Fruit fly (Drosophila melanogaster): ENCODE data around the gene Nmdmc.

The Nmdmc gene

dm6 chr3R:9033619-9034401, 16.5 kb downstream of the Nmdmc start (continued):
- TF ChIP-seq Scr (GFP tag; IDR thresholded peaks at IDR 0.05; ENCODE audit: partially characterized antibody), result no peak
- peak; percentile 58 for TF ChIP-seq Six4 (GFP tag; optimal IDR thresholded peaks at IDR 0.05)
- no peak for TF ChIP-seq repo (GFP tag; optimal IDR thresholded peaks at IDR 0.05)
- peak; percentile 94 for TF ChIP-seq CG4360 (GFP tag; IDR thresholded peaks at IDR 0.05)
- peak; percentile 78 for TF ChIP-seq NfI (GFP tag; optimal IDR thresholded peaks at IDR 0.05)

- TF ChIP-seq ftz-f1 (GFP tag; optimal IDR thresholded peaks at IDR 0.05) (peak; percentile 18), Max (GFP tag; optimal IDR thresholded peaks at IDR 0.05) (peak; percentile 77), CG15269 (tag; optimal IDR thresholded peaks at IDR 0.05) (peak; percentile 91), sens-2 (GFP tag; IDR thresholded peaks at IDR 0.05) (peak; percentile 83), Tbp (GFP tag; optimal IDR thresholded peaks at IDR 0.05) (no peak), CG6654 (GFP tag; optimal IDR thresholded peaks at IDR 0.05) (peak; percentile 60), hth (optimal IDR thresholded peaks at IDR 0.05) (no peak), CG17385 (GFP tag; optimal IDR thresholded peaks at IDR 0.05) (peak; percentile 84), tgo (GFP tag; IDR thresholded peaks at IDR 0.05) (peak; percentile 98), Mad (GFP tag; optimal IDR thresholded peaks at IDR 0.05) (peak; percentile 77), CG10431 (GFP tag; optimal IDR thresholded peaks at IDR 0.05) (no peak), prd (optimal IDR thresholded peaks at IDR 0.05) (no peak), prd (GFP tag; IDR thresholded peaks at IDR 0.05) (peak; percentile 90), CG12071 (GFP tag; optimal IDR thresholded peaks at IDR 0.05) (peak; percentile 86), CG4328 (GFP tag; optimal IDR thresholded peaks at IDR 0.05) (no peak), CkIIα-i1 (GFP tag; IDR thresholded peaks at IDR 0.05) (peak; percentile 79), tin (GFP tag; optimal IDR thresholded peaks at IDR 0.05) (peak; percentile 86), Gsc (GFP tag; IDR thresholded peaks at IDR 0.05) (no peak), CG33557 (GFP tag; optimal IDR thresholded peaks at IDR 0.05) (no peak), CG18764 (GFP tag; optimal IDR thresholded peaks at IDR 0.05) (peak; percentile 65), Hr51 (GFP tag; optimal IDR thresholded peaks at IDR 0.05) (peak; percentile 72 to 91), crc (GFP tag; optimal IDR thresholded peaks at IDR 0.05) (peak; percentile 68), CG7372 (GFP tag; IDR thresholded peaks at IDR 0.05) (peak; percentile 88), CG14014 (GFP tag; IDR thresholded peaks at IDR 0.05) (peak; percentile 91), vnd (GFP tag; IDR thresholded peaks at IDR 0.05; ENCODE audit: partially characterized antibody) (no peak), gcm (GFP tag; optimal IDR thresholded peaks at IDR 0.05) (peak; percentile 68), sqz (GFP tag; optimal IDR thresholded peaks at IDR 0.05) (peak; percentile 95), CG15601 (tag; optimal IDR thresholded peaks at IDR 0.05) (peak; percentile 61), scrt (GFP tag; optimal IDR thresholded peaks at IDR 0.05) (peak; percentile 73), CG6689 (GFP tag; IDR thresholded peaks at IDR 0.05) (peak; percentile 89), ara (GFP tag; IDR thresholded peaks at IDR 0.05) (peak; percentile 88), ems (GFP tag; optimal IDR thresholded peaks at IDR 0.05) (peak; percentile 85), ind (GFP tag; optimal IDR thresholded peaks at IDR 0.05) (peak; percentile 87), shn (GFP tag; optimal IDR thresholded peaks at IDR 0.05) (peak; percentile 74), Atf3 (GFP tag; optimal IDR thresholded peaks at IDR 0.05) (peak; percentile 79), CG8089 (GFP tag; optimal IDR thresholded peaks at IDR 0.05) (peak; percentile 73), Atf6 (GFP tag; IDR thresholded peaks at IDR 0.05) (peak; percentile 90), Nf-YB (GFP tag; optimal IDR thresholded peaks at IDR 0.05) (peak; percentile 60), CG11085 (GFP tag; IDR thresholded peaks at IDR 0.05) (peak; percentile 74), ranshi (GFP tag; IDR thresholded peaks at IDR 0.05) (peak; percentile 93), sim (GFP tag; IDR thresholded peaks at IDR 0.05) (no peak), Deaf1 (tag; optimal IDR thresholded peaks at IDR 0.05) (peak; percentile 79), CG14050 (GFP tag; IDR thresholded peaks at IDR 0.05) (peak; percentile 87)
These were observed 18.4 kb downstream of the Nmdmc start for dm6 chr3R:9031797-9032418.

Measured in whole organism, embryonic.